Worm (Caenorhabditis elegans): ENCODE results near the gene C01G10.1.

C01G10.1 gene

ce11 chrV:15136772-15137171 lies 37.2 kb downstream of the C01G10.1 start, which contains the start of gene aipl-1 (continued):
- TF ChIP-seq dmd-9 (GFP tag; IDR thresholded peaks at IDR 0.05): no peak
- TF ChIP-seq nhr-6 (tag; optimal IDR thresholded peaks at IDR 0.05): peak; percentile 97
- TF ChIP-seq nhr-77 (tag; optimal IDR thresholded peaks at IDR 0.05): peak; percentile 79
- peak; percentile 47 for TF ChIP-seq unc-130 (GFP tag; optimal IDR thresholded peaks at IDR 0.05)
- TF ChIP-seq ctbp-1 (GFP tag; IDR thresholded peaks at IDR 0.05): no peak
- TF ChIP-seq nhr-11 (tag; optimal IDR thresholded peaks at IDR 0.05): peak; percentile 52
- peak; percentile 46 for TF ChIP-seq lin-15B (tag; optimal IDR thresholded peaks at IDR 0.05)
- no peak for TF ChIP-seq skn-1 (tag; optimal IDR thresholded peaks at IDR 0.05)
- peak; percentile 60 for TF ChIP-seq fkh-10 (GFP tag; optimal IDR thresholded peaks at IDR 0.05)
- no peak for TF ChIP-seq T26A8.4 (GFP tag; IDR thresholded peaks at IDR 0.05)
- no peak for TF ChIP-seq F26F4.8 (GFP tag; conservative IDR thresholded peaks at IDR 0.05)
- TF ChIP-seq ceh-28 (tag; optimal IDR thresholded peaks at IDR 0.05): no peak
- TF ChIP-seq snpc-1.2 (GFP tag; IDR thresholded peaks at IDR 0.05): no peak
- no peak for TF ChIP-seq jun-1 (tag; optimal IDR thresholded peaks at IDR 0.05)
- TF ChIP-seq pha-4 (GFP tag; IDR thresholded peaks at IDR 0.05): no peak
- peak; percentile 47 for TF ChIP-seq pha-4 (tag; optimal IDR thresholded peaks at IDR 0.05)
- peak in 1 of 2 experiments; percentile 21 for TF ChIP-seq mdl-1 (tag; optimal IDR thresholded peaks at IDR 0.05)
- peak; percentile 95 for TF ChIP-seq lin-38 (GFP tag; IDR thresholded peaks at IDR 0.05)
- TF ChIP-seq spr-3 (GFP tag; optimal IDR thresholded peaks at IDR 0.05): no peak
- TF ChIP-seq zip-11 (GFP tag; IDR thresholded peaks at IDR 0.05): no peak
- TF ChIP-seq ceh-44 (GFP tag; IDR thresholded peaks at IDR 0.05): no peak
- peak; percentile 31 for TF ChIP-seq hlh-11 (tag; optimal IDR thresholded peaks at IDR 0.05)
- TF ChIP-seq set-16 (GFP tag; IDR thresholded peaks at IDR 0.05): no peak
- no peak for TF ChIP-seq unc-39 (tag; optimal IDR thresholded peaks at IDR 0.05)
- TF ChIP-seq nhr-28 (tag; optimal IDR thresholded peaks at IDR 0.05): peak; percentile 69
- no peak for TF ChIP-seq ceh-32 (tag; optimal IDR thresholded peaks at IDR 0.05; ENCODE audit: poor library complexity)
- TF ChIP-seq aly-2 (tag; optimal IDR thresholded peaks at IDR 0.05): no peak
- TF ChIP-seq lsy-2 (tag; optimal IDR thresholded peaks at IDR 0.05): peak in 1 of 2 experiments; percentile 46
- TF ChIP-seq unc-62 (GFP tag; optimal IDR thresholded peaks at IDR 0.05 in 1 of 2): no peak
- no peak for TF ChIP-seq unc-62 (tag; optimal IDR thresholded peaks at IDR 0.05)
- no peak for TF ChIP-seq Y48G9A.11 (GFP tag; IDR thresholded peaks at IDR 0.05)
- no peak for TF ChIP-seq egl-43 (GFP tag; IDR thresholded peaks at IDR 0.05)
- TF ChIP-seq nhr-25 (tag; optimal IDR thresholded peaks at IDR 0.05; ENCODE audit: borderline replicate concordance, insufficient read depth): no peak
- no peak for TF ChIP-seq ztf-7 (tag; optimal IDR thresholded peaks at IDR 0.05)
- no peak for TF ChIP-seq nhr-48 (tag; optimal IDR thresholded peaks at IDR 0.05)
- no peak for TF ChIP-seq cey-2 (tag; optimal IDR thresholded peaks at IDR 0.05; ENCODE audit: borderline replicate concordance, insufficient read depth)
- no peak for TF ChIP-seq F44E2.7 (GFP tag; IDR thresholded peaks at IDR 0.05)
- no peak for TF ChIP-seq mxl-2 (GFP tag; conservative IDR thresholded peaks at IDR 0.05)
- TF ChIP-seq pqm-1 (tag; optimal IDR thresholded peaks at IDR 0.05): no peak
- no peak for TF ChIP-seq lin-1 (GFP tag; IDR thresholded peaks at IDR 0.05)
- 0 out of 2 replicates have a peak, but pooled peaks have one; percentile 11 for TF ChIP-seq madf-9 (GFP tag; conservative IDR thresholded peaks at IDR 0.05)
- TF ChIP-seq dve-1 (tag; optimal IDR thresholded peaks at IDR 0.05; ENCODE audit: insufficient read depth): peak; percentile 55
- peak in 1 of 2 experiments; percentile 72 for TF ChIP-seq hif-1 (tag; optimal IDR thresholded peaks at IDR 0.05)
- TF ChIP-seq ces-1 (GFP tag; optimal IDR thresholded peaks at IDR 0.05): no peak
- no peak for TF ChIP-seq attf-4 (tag; optimal IDR thresholded peaks at IDR 0.05)
- peak; percentile 58 for TF ChIP-seq lin-13 (GFP tag; optimal IDR thresholded peaks at IDR 0.05)
- TF ChIP-seq lim-7 (GFP tag; IDR thresholded peaks at IDR 0.05): no peak
- TF ChIP-seq Y105C5A.15 (GFP tag; IDR thresholded peaks at IDR 0.05): no peak
- no peak for TF ChIP-seq sdz-12 (GFP tag; optimal IDR thresholded peaks at IDR 0.05)
- no peak for TF ChIP-seq lir-3 (tag; optimal IDR thresholded peaks at IDR 0.05)
- TF ChIP-seq zfp-3 (GFP tag; conservative IDR thresholded peaks at IDR 0.05): no peak
- no peak for TF ChIP-seq zfp-2 (tag; optimal IDR thresholded peaks at IDR 0.05)
